Worm (Caenorhabditis elegans) whole organism, L1 larva: ENCODE data around the gene rrsr-1.

Experiments
- ceh-82 ChIP-seq, 3 experiments: fragments of 150-350 bp in 1 of 3; sonication (generic microtip) in 2 of 3; optimal IDR thresholded peaks; 2 replicates each; lab custom pipeline; 2014 to 2017; ENCODE audit warnings: missing biosample characterization in 3 of 3, missing genetic modification characterization in 3 of 3
- nhr-11 ChIP-seq: fragments of 150-350 bp; optimal IDR thresholded peaks from 2 replicates; lab custom pipeline; 2014; ENCODE audit warnings: missing biosample characterization, missing genetic modification characterization
- unc-98 ChIP-seq: fragments of 200-800 bp; sonication (Bioruptor generic); IDR thresholded peaks from 2 replicates; pipeline ENCODE4 v1.3.6; 2022; ENCODE audit warnings: missing genetic modification characterization, missing compliant biosample characterization

ce11 chrV:14436195-14436594 is 11.4 kb upstream of the rrsr-1 start:
- TF ChIP-seq nhr-11 (tag; lab: Kevin White, UChicago) (no peak), unc-98 (GFP tag; lab: Robert Waterston, UW) (no peak), ceh-82 (tag; optimal IDR thresholded peaks at IDR 0.05; lab: Kevin White, UChicago) (no peak)
